Fruit fly (Drosophila melanogaster): Measurements from ENCODE around the gene twy.

Gene twy

dm6 chr3L:11833296-11833717 is 40.2 kb upstream of the twy start, which contains the start of gene CycA (continued):
- TF ChIP-seq CG10431 (GFP tag; optimal IDR thresholded peaks at IDR 0.05) (no peak), ci (GFP tag; IDR thresholded peaks at IDR 0.05) (no peak), CG5953 (GFP tag; IDR thresholded peaks at IDR 0.05) (no peak), CG13624 (GFP tag; optimal IDR thresholded peaks at IDR 0.05) (peak; percentile 31), lab (GFP tag; optimal IDR thresholded peaks at IDR 0.05) (no peak), CG11504 (tag; optimal IDR thresholded peaks at IDR 0.05) (peak; percentile 61), lmd (GFP tag; IDR thresholded peaks at IDR 0.05) (no peak), CG18011 (GFP tag; optimal IDR thresholded peaks at IDR 0.05) (no peak), CG11723 (GFP tag; optimal IDR thresholded peaks at IDR 0.05) (no peak), CG8290 (GFP tag; optimal IDR thresholded peaks at IDR 0.05) (no peak), CG8290 (tag; optimal IDR thresholded peaks at IDR 0.05) (no peak), fu2 (GFP tag; optimal IDR thresholded peaks at IDR 0.05) (no peak), br (optimal IDR thresholded peaks at IDR 0.05) (no peak), jigr1 (GFP tag; IDR thresholded peaks at IDR 0.05) (no peak), Sin3A (optimal IDR thresholded peaks at IDR 0.05) (peak; percentile 56), CG10147 (GFP tag; optimal IDR thresholded peaks at IDR 0.05) (no peak), sob (GFP tag; IDR thresholded peaks at IDR 0.05) (0 out of 2 replicates have a peak, but pooled peaks have one; percentile 7), hb (GFP tag; IDR thresholded peaks at IDR 0.05; ENCODE audit: partially characterized antibody) (peak; percentile 76), Lhr (GFP tag; optimal IDR thresholded peaks at IDR 0.05) (peak; percentile 26), CG1832 (GFP tag; optimal IDR thresholded peaks at IDR 0.05) (no peak), Gug (GFP tag; IDR thresholded peaks at IDR 0.05) (no peak), jing (GFP tag; optimal IDR thresholded peaks at IDR 0.05) (no peak), CG15073 (GFP tag; optimal IDR thresholded peaks at IDR 0.05) (no peak), Atf-2 (GFP tag; optimal IDR thresholded peaks at IDR 0.05) (no peak), CG4854 (GFP tag; optimal IDR thresholded peaks at IDR 0.05) (no peak), HHEX (GFP tag; optimal IDR thresholded peaks at IDR 0.05) (no peak), ems (GFP tag; optimal IDR thresholded peaks at IDR 0.05) (no peak), tgo (GFP tag; IDR thresholded peaks at IDR 0.05) (no peak), Opbp (GFP tag; IDR thresholded peaks at IDR 0.05; ENCODE audit: partially characterized antibody) (peak; percentile 94), gcm2 (GFP tag; optimal IDR thresholded peaks at IDR 0.05) (no peak), CG3065 (GFP tag; optimal IDR thresholded peaks at IDR 0.05) (no peak), Tbp (GFP tag; optimal IDR thresholded peaks at IDR 0.05) (no peak), zfh2 (GFP tag; optimal IDR thresholded peaks at IDR 0.05) (peak; percentile 26), B-H2 (GFP tag; optimal IDR thresholded peaks at IDR 0.05) (no peak), yki (optimal IDR thresholded peaks at IDR 0.05) (no peak), CG8765 (GFP tag; IDR thresholded peaks at IDR 0.05) (no peak), cg (GFP tag; optimal IDR thresholded peaks at IDR 0.05) (peak; percentile 93), CG34224 (GFP tag; IDR thresholded peaks at IDR 0.05; ENCODE audit: partially characterized antibody) (peak; percentile 79), trh (GFP tag; optimal IDR thresholded peaks at IDR 0.05) (no peak), CG8359 (GFP tag; optimal IDR thresholded peaks at IDR 0.05; ENCODE audit: borderline replicate concordance) (no peak), CG3847 (GFP tag; IDR thresholded peaks at IDR 0.05) (peak; percentile 72), nmo (GFP tag; optimal IDR thresholded peaks at IDR 0.05) (peak; percentile 50), CG17802 (tag; optimal IDR thresholded peaks at IDR 0.05) (no peak), CG8388 (GFP tag; optimal IDR thresholded peaks at IDR 0.05) (no peak), CG9797 (GFP tag; optimal IDR thresholded peaks at IDR 0.05) (peak; percentile 94), mam (GFP tag; optimal IDR thresholded peaks at IDR 0.05) (no peak), CG11085 (GFP tag; IDR thresholded peaks at IDR 0.05) (no peak), CG2116 (GFP tag; optimal IDR thresholded peaks at IDR 0.05) (peak; percentile 87), CG16863 (GFP tag; optimal IDR thresholded peaks at IDR 0.05) (no peak), Dek (tag; optimal IDR thresholded peaks at IDR 0.05) (no peak), ranshi (GFP tag; IDR thresholded peaks at IDR 0.05) (0 out of 2 replicates have a peak, but pooled peaks have one; percentile 2), CG4424 (GFP tag; optimal IDR thresholded peaks at IDR 0.05) (no peak), CG1024 (GFP tag; IDR thresholded peaks at IDR 0.05) (no peak)
